Worm (Caenorhabditis elegans): ENCODE data around the gene srbc-77.

srbc-77 gene

DNA sequence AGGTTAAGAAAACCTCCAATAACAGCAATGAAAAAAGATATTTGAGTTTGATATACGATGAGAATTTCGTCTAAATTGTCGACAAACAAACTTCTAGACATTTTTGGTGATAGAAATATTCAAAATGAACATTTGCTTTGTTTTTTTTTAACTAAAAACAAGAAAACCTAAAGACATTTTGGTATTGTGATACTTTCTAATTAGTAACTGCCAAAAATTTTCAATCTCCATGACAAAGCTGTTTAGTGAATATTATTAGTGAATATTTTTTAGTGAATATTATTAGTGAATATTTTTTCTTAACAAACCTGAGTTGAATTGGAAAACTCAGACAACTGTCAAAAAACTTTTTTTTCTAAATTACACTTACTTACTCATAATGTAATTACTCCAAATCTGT is 10.3 kb downstream of the srbc-77 start, which contains the start of gene srw-55:
srw-55 (minus strand) TSS at position 101 of the 400 bp plus-strand sequence.
- TF ChIP-seq unc-62 (GFP tag; optimal IDR thresholded peaks at IDR 0.05 in 1 of 2): peak in 1 of 2 experiments; percentile 66
- TF ChIP-seq unc-62 (tag; optimal IDR thresholded peaks at IDR 0.05): no peak
- TF ChIP-seq lin-1 (GFP tag; IDR thresholded peaks at IDR 0.05): no peak

DNA sequence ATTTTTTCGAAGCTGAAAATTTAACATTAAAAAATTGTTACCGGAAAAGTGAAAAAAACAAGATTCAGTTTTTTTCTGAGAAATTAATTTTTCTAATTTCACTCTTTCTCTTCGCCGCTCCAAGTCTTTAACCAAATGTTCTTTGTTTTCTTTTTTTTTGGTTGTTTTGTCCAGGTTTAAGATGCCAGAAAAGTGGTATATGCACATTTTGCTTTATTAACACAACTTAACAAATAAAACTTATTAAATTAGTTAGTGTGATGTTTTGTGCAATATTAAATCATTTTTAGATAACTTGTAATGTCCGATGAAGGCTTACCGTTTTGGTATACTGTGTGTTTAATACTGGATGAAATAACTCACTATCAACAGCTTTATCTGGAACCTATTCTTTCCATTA is 13.1 kb downstream of the srbc-77 start, which contains the start of gene srw-53:
srw-53 (plus strand) TSS at position 301 of the 400 bp plus-strand sequence.
- TF ChIP-seq Y105C5A.15 (GFP tag; IDR thresholded peaks at IDR 0.05): no peak

DNA sequence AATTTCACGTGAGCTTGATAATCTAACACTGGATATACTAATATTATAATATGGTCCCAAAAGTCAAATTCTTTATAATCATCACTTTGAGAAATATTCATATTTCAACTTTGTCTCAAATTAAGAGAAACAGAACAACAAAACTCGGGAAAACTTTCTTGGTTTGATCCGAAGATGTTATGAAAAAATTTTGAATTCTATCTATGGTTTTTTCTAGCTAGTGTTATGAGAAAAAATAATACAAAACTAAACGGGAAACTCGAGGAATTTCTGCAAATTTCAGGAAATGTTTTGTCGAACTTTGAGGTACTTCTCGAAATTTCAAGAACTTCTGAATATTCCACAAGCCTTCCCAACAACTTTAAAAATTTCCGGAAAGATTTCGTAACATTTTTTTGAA is 20.9 kb downstream of the srbc-77 start, which contains the start of gene srw-59:
srw-59 (minus strand) TSS at position 101 of the 400 bp plus-strand sequence.
- TF ChIP-seq fkh-10 (GFP tag; optimal IDR thresholded peaks at IDR 0.05) (no peak), spr-3 (GFP tag; optimal IDR thresholded peaks at IDR 0.05) (no peak), nhr-10 (tag; optimal IDR thresholded peaks at IDR 0.05) (no peak), lin-15B (tag; optimal IDR thresholded peaks at IDR 0.05) (no peak), daf-19 (GFP tag; conservative IDR thresholded peaks at IDR 0.05) (no peak), mes-2 (tag; optimal IDR thresholded peaks at IDR 0.05; ENCODE audit: poor library complexity, severe bottlenecking) (no peak), ceh-20 (GFP tag; IDR thresholded peaks at IDR 0.05) (no peak), ztf-11 (tag; optimal IDR thresholded peaks at IDR 0.05) (no peak), daf-12 (tag; optimal IDR thresholded peaks at IDR 0.05) (no peak), lim-7 (GFP tag; IDR thresholded peaks at IDR 0.05) (no peak), lin-13 (GFP tag; optimal IDR thresholded peaks at IDR 0.05) (no peak), daf-8 (GFP tag; IDR thresholded peaks at IDR 0.05) (no peak), pqm-1 (tag; optimal IDR thresholded peaks at IDR 0.05) (no peak), zip-2 (tag; optimal IDR thresholded peaks at IDR 0.05) (no peak), tra-1 (GFP tag; IDR thresholded peaks at IDR 0.05) (no peak), ctbp-1 (GFP tag; IDR thresholded peaks at IDR 0.05) (no peak), arid-1 (GFP tag; conservative IDR thresholded peaks at IDR 0.05) (no peak)

ce11 chrV:15952762-15953161 is 22.8 kb downstream of the srbc-77 start, which contains the start of gene srw-56:
Gene srw-56, minus strand, starts transcription at chrV:15952862.
- TF ChIP-seq ceh-62 (tag; optimal IDR thresholded peaks at IDR 0.05): no peak

- TF ChIP-seq arid-1 (GFP tag; conservative IDR thresholded peaks at IDR 0.05) (no peak), F44E2.7 (GFP tag; IDR thresholded peaks at IDR 0.05) (no peak), zfp-3 (GFP tag; conservative IDR thresholded peaks at IDR 0.05) (no peak), saeg-2 (GFP tag; IDR thresholded peaks at IDR 0.05) (no peak), Y5F2A.4 (GFP tag; optimal IDR thresholded peaks at IDR 0.05) (no peak), set-16 (GFP tag; IDR thresholded peaks at IDR 0.05) (no peak)
Observed at ce11 chrV:15954932-15955331, 24.9 kb downstream of the srbc-77 start, which contains the start of gene srw-57. Gene srw-57, minus strand, starts transcription at chrV:15955032.

ce11 chrV:15955497-15955896 is 25.5 kb downstream of the srbc-77 start, which contains the start of gene srh-186:
Gene srh-186, plus strand, starts transcription at chrV:15955797.
- TF ChIP-seq aha-1 (tag) (peak; percentile 29), attf-4 (tag; optimal IDR thresholded peaks at IDR 0.05) (no peak)

- TF ChIP-seq F44E2.7 (GFP tag; IDR thresholded peaks at IDR 0.05) (no peak), snpc-4 (tag; optimal IDR thresholded peaks at IDR 0.05) (no peak), pha-4 (GFP tag; IDR thresholded peaks at IDR 0.05) (no peak), pha-4 (tag; optimal IDR thresholded peaks at IDR 0.05) (no peak), tag-97 (GFP tag; IDR thresholded peaks at IDR 0.05) (no peak), unc-130 (GFP tag; optimal IDR thresholded peaks at IDR 0.05) (no peak), nhr-237 (tag; optimal IDR thresholded peaks at IDR 0.05) (no peak), ZK546.5 (tag; optimal IDR thresholded peaks at IDR 0.05) (no peak), nhr-76 (tag; optimal IDR thresholded peaks at IDR 0.05) (no peak), tra-1 (GFP tag; IDR thresholded peaks at IDR 0.05) (no peak), duxl-1 (tag; optimal IDR thresholded peaks at IDR 0.05; ENCODE audit: poor library complexity) (no peak), Y48G9A.11 (GFP tag; IDR thresholded peaks at IDR 0.05) (no peak), set-16 (GFP tag; IDR thresholded peaks at IDR 0.05) (no peak), dmd-8 (GFP tag; IDR thresholded peaks at IDR 0.05) (no peak), T20F7.1 (GFP tag; optimal IDR thresholded peaks at IDR 0.05) (no peak), ceh-32 (tag; optimal IDR thresholded peaks at IDR 0.05; ENCODE audit: poor library complexity) (no peak), ces-1 (GFP tag; optimal IDR thresholded peaks at IDR 0.05) (no peak)
Observed at ce11 chrV:15957098-15957497, 27.1 kb downstream of the srbc-77 start, which contains the start of gene F36G9.3. Gene F36G9.3, plus strand, starts transcription at chrV:15957398.
